Fruit fly (Drosophila melanogaster) whole organism, prepupa: ENCODE results near the gene Awh.

Experiments
- Blimp-1 ChIP-seq: fragments of 200-800 bp; sonication (Bioruptor generic); optimal IDR thresholded peaks from 3 replicates; lab custom pipeline; 2017; ENCODE audit warnings: missing biosample characterization, missing genetic modification characterization, mild to moderate bottlenecking, moderate library complexity, missing genetic modification reagents
- CG15336 ChIP-seq: fragments of 200-800 bp; sonication (Bioruptor generic); IDR thresholded peaks from 2 replicates; pipeline ENCODE4 v1.3.6; 2022; ENCODE audit warnings: missing biosample characterization, missing genetic modification characterization
- CG32006 ChIP-seq: fragments of 200-800 bp; sonication (Bioruptor generic); optimal IDR thresholded peaks from 3 replicates; lab custom pipeline; 2017; ENCODE audit warnings: missing biosample characterization, mild to moderate bottlenecking, missing genetic modification characterization
- CG34406 ChIP-seq: fragments of 200-800 bp; sonication (Bioruptor generic); optimal IDR thresholded peaks from 3 replicates; lab custom pipeline; 2016; ENCODE audit warnings: missing biosample characterization, missing genetic modification characterization
- Eip75B ChIP-seq: fragments of 200-800 bp; sonication (Bioruptor generic); optimal IDR thresholded peaks from 3 replicates; lab custom pipeline; 2016; ENCODE audit warnings: missing biosample characterization, missing genetic modification characterization
- Eip93F ChIP-seq: fragments of 200-800 bp; sonication (Bioruptor generic); optimal IDR thresholded peaks from 2 replicates; lab custom pipeline; 2016; ENCODE audit warnings: missing biosample characterization, mild to moderate bottlenecking, missing genetic modification characterization
- OdsH ChIP-seq: fragments of 200-800 bp; sonication (Bioruptor generic); optimal IDR thresholded peaks from 3 replicates; lab custom pipeline; 2016; ENCODE audit warnings: missing biosample characterization, missing genetic modification characterization
- pdm3 ChIP-seq: fragments of 200-800 bp; sonication (Bioruptor generic); optimal IDR thresholded peaks from 3 replicates; lab custom pipeline; 2016; ENCODE audit warnings: missing biosample characterization, missing genetic modification characterization
- ss ChIP-seq, 2 experiments: fragments of 200-800 bp; sonication (Bioruptor generic); optimal IDR thresholded peaks; 2 replicates in 1 of 2; 3 replicates in 1 of 2; lab custom pipeline; 2017 to 2018; ENCODE audit warnings: mild to moderate bottlenecking in 2 of 2, missing biosample characterization in 2 of 2, missing genetic modification characterization in 2 of 2, moderate library complexity in 1 of 2
- svp ChIP-seq: fragments of 200-800 bp; sonication (Bioruptor generic); peaks from one replicate; lab custom pipeline; 2016; ENCODE audit warnings: missing biosample characterization, missing genetic modification characterization

DNA sequence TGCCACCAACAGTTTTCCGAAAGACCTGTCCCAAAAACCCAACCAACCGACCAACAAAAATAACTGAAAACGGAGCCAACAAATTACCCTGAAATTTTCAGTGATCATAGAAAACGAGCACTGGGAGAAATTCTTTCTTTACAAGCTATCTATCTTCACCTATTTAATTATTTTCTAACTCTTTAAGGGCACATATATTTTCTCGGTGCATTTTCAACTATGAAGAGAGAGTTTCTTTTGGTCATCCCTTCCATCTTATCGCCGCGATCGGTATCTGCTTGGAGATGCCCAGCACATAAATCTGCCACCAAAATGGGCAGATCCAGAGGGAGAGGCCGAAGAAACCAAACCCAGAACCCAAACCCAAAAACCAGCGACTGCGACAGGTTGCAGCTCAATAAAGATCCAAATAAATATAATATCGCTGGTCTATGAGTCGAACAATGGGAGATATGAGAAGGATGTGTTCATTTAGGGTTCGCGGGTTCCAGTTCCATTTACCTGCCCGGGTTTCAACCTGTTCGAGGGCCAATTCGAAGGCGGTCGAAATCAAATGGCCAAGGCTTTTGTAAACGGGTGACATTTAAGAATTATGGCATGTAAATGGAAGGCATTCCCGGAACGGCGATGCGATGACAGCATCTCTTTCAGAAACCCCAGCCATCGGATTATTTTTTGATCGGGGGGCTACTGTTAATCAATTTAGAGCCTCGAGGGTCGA, 2.9 kb upstream of the Awh start:
- TF ChIP-seq CG15336 (no peak), Eip93F (no peak), CG32006 (GFP tag; lab: Kevin White, UChicago) (no peak), Blimp-1 (no peak), CG34406 (GFP tag; lab: Kevin White, UChicago) (no peak), ss (GFP tag; optimal IDR thresholded peaks at IDR 0.05; lab: Kevin White, UChicago) (no peak), OdsH (GFP tag; lab: Kevin White, UChicago) (no peak), svp (no peak), Eip75B (GFP tag; lab: Kevin White, UChicago) (no peak), pdm3 (GFP tag; lab: Kevin White, UChicago) (no peak)
